Worm (Caenorhabditis elegans) whole organism, L3 larva: ENCODE measurements around the gene aipr-1.

Experiments
- ceh-82 ChIP-seq: fragments of 150-350 bp; optimal IDR thresholded peaks from 2 replicates; lab custom pipeline; 2014; ENCODE audit warnings: missing biosample characterization, missing genetic modification characterization
- fkh-10 ChIP-seq: sonication (generic microtip); optimal IDR thresholded peaks from 2 replicates; lab custom pipeline; 2017; ENCODE audit warnings: missing biosample characterization, missing genetic modification reagents, missing genetic modification characterization
- fos-1 ChIP-seq: fragments of 150-350 bp; optimal IDR thresholded peaks from 2 replicates; lab custom pipeline; 2014; ENCODE audit warnings: missing biosample characterization, missing genetic modification characterization
- lin-15B ChIP-seq: fragments of 150-350 bp; optimal IDR thresholded peaks from 2 replicates; lab custom pipeline; 2014; ENCODE audit warnings: missing biosample characterization, missing genetic modification characterization
- nhr-11 ChIP-seq: fragments of 150-350 bp; optimal IDR thresholded peaks from 2 replicates; lab custom pipeline; 2014; ENCODE audit warnings: missing biosample characterization, missing genetic modification characterization
- pha-4 ChIP-seq: fragments of 150-350 bp; optimal IDR thresholded peaks from 2 replicates; lab custom pipeline; 2014; ENCODE audit warnings: missing biosample characterization, missing genetic modification reagents, missing genetic modification characterization
- sea-2 ChIP-seq: fragments of 150-350 bp; sonication (generic microtip); optimal IDR thresholded peaks from 4 replicates; lab custom pipeline; 2014; ENCODE audit warnings: missing biosample characterization, missing genetic modification reagents, missing genetic modification characterization
- unc-62 ChIP-seq: fragments of 150-350 bp; sonication (generic microtip); optimal IDR thresholded peaks from 4 replicates; lab custom pipeline; 2014; ENCODE audit warnings: missing biosample characterization, missing genetic modification reagents, missing genetic modification characterization

ce11 chrII:6616770-6617169 lies 22.7 kb upstream of the aipr-1 start, which contains the start of gene klf-3:
- no peak for TF ChIP-seq fkh-10 (GFP tag; lab: Kevin White, UChicago)
- TF ChIP-seq lin-15B (tag; lab: Kevin White, UChicago) = no peak
- no peak for TF ChIP-seq nhr-11
- TF ChIP-seq pha-4 (tag; lab: Kevin White, UChicago) = no peak
- no peak for TF ChIP-seq ceh-82 (tag; lab: Kevin White, UChicago)
- TF ChIP-seq unc-62 (GFP tag; lab: Kevin White, UChicago) = no peak
- no peak for TF ChIP-seq fos-1 (tag; lab: Kevin White, UChicago)
- no peak for TF ChIP-seq sea-2 (GFP tag; lab: Kevin White, UChicago)
